Fruit fly (Drosophila melanogaster) whole organism, embryonic: ENCODE results near the gene ebd1.

ENCODE experiments used
- Bdp1 ChIP-seq: fragments of 200-800 bp; sonication (Bioruptor generic); optimal IDR thresholded peaks from 3 replicates; lab custom pipeline; 2016; ENCODE audit warnings: missing biosample characterization, missing genetic modification characterization
- Bteb2 ChIP-seq: fragments of 200-800 bp; sonication (Bioruptor generic); optimal IDR thresholded peaks from 2 replicates; lab custom pipeline; 2016; ENCODE audit warnings: missing biosample characterization, missing genetic modification characterization
- CG10147 ChIP-seq: fragments of 200-800 bp; sonication (Bioruptor generic); optimal IDR thresholded peaks from 2 replicates; lab custom pipeline; 2019; ENCODE audit warnings: missing biosample characterization, mild to moderate bottlenecking, missing genetic modification characterization, moderate library complexity
- CG10366 ChIP-seq: fragments of 200-800 bp; sonication (Bioruptor generic); IDR thresholded peaks from 2 replicates; pipeline ENCODE4 v1.3.6; 2022; ENCODE audit warnings: missing biosample characterization, missing genetic modification characterization
- CG10959 ChIP-seq: fragments of 200-800 bp; sonication (Bioruptor generic); IDR thresholded peaks from 2 replicates; pipeline ENCODE4 v1.3.6; 2022; ENCODE audit warnings: missing biosample characterization, missing genetic modification characterization
- CG11398 ChIP-seq: fragments of 200-800 bp; sonication (Bioruptor generic); optimal IDR thresholded peaks from 2 replicates; lab custom pipeline; 2016; ENCODE audit warnings: missing biosample characterization, missing genetic modification characterization
- CG12744 ChIP-seq: fragments of 200-800 bp; sonication (Bioruptor generic); optimal IDR thresholded peaks from 2 replicates; lab custom pipeline; 2016; ENCODE audit warnings: missing biosample characterization, missing genetic modification characterization
- CG12769 ChIP-seq: fragments of 200-800 bp; sonication (Bioruptor generic); optimal IDR thresholded peaks from 2 replicates; lab custom pipeline; 2019; ENCODE audit warnings: missing biosample characterization, mild to moderate bottlenecking, missing genetic modification characterization, moderate library complexity
- CG14441 ChIP-seq: fragments of 200-800 bp; sonication (Bioruptor generic); IDR thresholded peaks from 2 replicates; pipeline ENCODE4 v1.3.6; 2022; ENCODE audit warnings: missing biosample characterization, missing genetic modification characterization
- CG17186 ChIP-seq: fragments of 200-800 bp; sonication (Bioruptor generic); optimal IDR thresholded peaks from 3 replicates; lab custom pipeline; 2017; ENCODE audit warnings: missing biosample characterization, missing genetic modification reagents, missing genetic modification characterization
- CG17328 ChIP-seq: fragments of 200-800 bp; sonication (Bioruptor generic); IDR thresholded peaks from 2 replicates; pipeline ENCODE4 v1.3.6; 2022; ENCODE audit warnings: missing biosample characterization, missing genetic modification characterization
- CG1792 ChIP-seq: fragments of 200-800 bp; sonication (Bioruptor generic); optimal IDR thresholded peaks from 2 replicates; lab custom pipeline; 2016; ENCODE audit warnings: missing biosample characterization, missing genetic modification characterization
- CG2116 ChIP-seq: fragments of 200-800 bp; sonication (Bioruptor generic); optimal IDR thresholded peaks from 3 replicates; lab custom pipeline; 2018; ENCODE audit warnings: missing biosample characterization, mild to moderate bottlenecking, missing genetic modification characterization
- CG2875 ChIP-seq: fragments of 200-800 bp; sonication (Bioruptor generic); optimal IDR thresholded peaks from 2 replicates; lab custom pipeline; 2017; ENCODE audit warnings: missing biosample characterization, mild to moderate bottlenecking, missing genetic modification characterization, missing genetic modification reagents
- CG33557 ChIP-seq: fragments of 200-800 bp; sonication (Bioruptor generic); optimal IDR thresholded peaks from 2 replicates; lab custom pipeline; 2019; ENCODE audit warnings: missing biosample characterization, mild to moderate bottlenecking, missing genetic modification characterization, moderate library complexity
- CG3407 ChIP-seq: fragments of 200-800 bp; sonication (Bioruptor generic); optimal IDR thresholded peaks from 2 replicates; lab custom pipeline; 2018; ENCODE audit warnings: missing biosample characterization, mild to moderate bottlenecking, missing genetic modification characterization
- CG43689 ChIP-seq: fragments of 200-800 bp; sonication (Bioruptor generic); IDR thresholded peaks from 2 replicates; pipeline ENCODE4 v1.3.6; 2022; ENCODE audit warnings: missing biosample characterization, missing genetic modification characterization
- CG4617 ChIP-seq: fragments of 200-800 bp; sonication (Bioruptor generic); optimal IDR thresholded peaks from 3 replicates; lab custom pipeline; 2016; ENCODE audit warnings: missing biosample characterization, missing genetic modification characterization, borderline replicate concordance
- CG6854 ChIP-seq: fragments of 200-800 bp; sonication (Bioruptor generic); optimal IDR thresholded peaks from 3 replicates; lab custom pipeline; 2017; ENCODE audit warnings: missing biosample characterization, mild to moderate bottlenecking, missing genetic modification characterization
- CG8290 ChIP-seq, 3 experiments: fragments of 200-800 bp; sonication (Bioruptor generic); optimal IDR thresholded peaks; 2 replicates each; lab custom pipeline; 2016 to 2019; ENCODE audit warnings: missing biosample characterization in 3 of 3, missing genetic modification characterization in 3 of 3, mild to moderate bottlenecking in 2 of 3, moderate library complexity in 1 of 3
- CG9932 ChIP-seq: fragments of 200-800 bp; sonication (Bioruptor generic); IDR thresholded peaks from 2 replicates; pipeline ENCODE4 v1.3.6; 2022; ENCODE audit warnings: missing biosample characterization, missing genetic modification characterization
- CkIIα-i1 ChIP-seq: fragments of 200-800 bp; sonication (Bioruptor generic); IDR thresholded peaks from 2 replicates; pipeline ENCODE4 v1.3.6; 2022; ENCODE audit warnings: missing biosample characterization, missing genetic modification characterization
- D19B ChIP-seq: fragments of 200-800 bp; sonication (Bioruptor generic); optimal IDR thresholded peaks from 2 replicates; lab custom pipeline; 2017; ENCODE audit warnings: missing biosample characterization, mild to moderate bottlenecking, missing genetic modification characterization
- Dip2 ChIP-seq: fragments of 200-800 bp; sonication (Bioruptor generic); IDR thresholded peaks from 2 replicates; pipeline ENCODE4 v1.3.6; 2022; ENCODE audit warnings: missing biosample characterization, missing genetic modification characterization
- Dip3 ChIP-seq: fragments of 200-800 bp; sonication (Bioruptor generic); optimal IDR thresholded peaks from 3 replicates; lab custom pipeline; 2016; ENCODE audit warnings: missing biosample characterization, missing genetic modification characterization
- Dref ChIP-seq: fragments of 200-800 bp; sonication (Bioruptor generic); IDR thresholded peaks from 2 replicates; pipeline ENCODE4 v1.3.6; 2022; ENCODE audit warnings: missing biosample characterization, missing genetic modification characterization
- Drgx ChIP-seq: fragments of 200-800 bp; sonication (Bioruptor generic); IDR thresholded peaks from 2 replicates; pipeline ENCODE4 v1.3.6; 2022; ENCODE audit warnings: missing biosample characterization, missing genetic modification characterization
- E2f1 ChIP-seq: fragments of 200-800 bp; sonication (Bioruptor generic); IDR thresholded peaks from 2 replicates; pipeline ENCODE4 v1.3.6; 2022; ENCODE audit warnings: missing biosample characterization, missing genetic modification characterization
- H15 ChIP-seq: fragments of 200-800 bp; sonication (Bioruptor generic); IDR thresholded peaks from 3 replicates; pipeline ENCODE4 v1.3.6; 2022; ENCODE audit warnings: missing biosample characterization, missing genetic modification characterization
- Hmr ChIP-seq: fragments of 200-800 bp; sonication (Bioruptor generic); optimal IDR thresholded peaks from 3 replicates; lab custom pipeline; 2017; ENCODE audit warnings: mild to moderate bottlenecking, missing biosample characterization, missing genetic modification reagents, missing genetic modification characterization
- Kr ChIP-seq: fragments of 200-800 bp; sonication (Bioruptor generic); optimal IDR thresholded peaks from 2 replicates; lab custom pipeline; 2017; ENCODE audit warnings: missing biosample characterization, mild to moderate bottlenecking, missing genetic modification characterization
- Meics ChIP-seq: fragments of 200-800 bp; sonication (Bioruptor generic); optimal IDR thresholded peaks from 2 replicates; lab custom pipeline; 2017; ENCODE audit warnings: missing biosample characterization, mild to moderate bottlenecking, missing genetic modification characterization
- NC2β ChIP-seq: fragments of 200-800 bp; sonication (Bioruptor generic); optimal IDR thresholded peaks from 2 replicates; lab custom pipeline; 2016; ENCODE audit warnings: missing biosample characterization, missing genetic modification characterization
- Rfx ChIP-seq: fragments of 200-800 bp; sonication (Bioruptor generic); IDR thresholded peaks from 2 replicates; pipeline ENCODE4 v1.3.6; 2022; ENCODE audit warnings: missing biosample characterization, missing genetic modification characterization
- ara ChIP-seq: fragments of 200-800 bp; sonication (Bioruptor generic); IDR thresholded peaks from 2 replicates; pipeline ENCODE4 v1.3.6; 2022; ENCODE audit warnings: missing biosample characterization, missing genetic modification characterization
- corto ChIP-seq: fragments of 200-800 bp; sonication (Bioruptor generic); optimal IDR thresholded peaks from 2 replicates; lab custom pipeline; 2016; ENCODE audit warnings: missing biosample characterization, mild to moderate bottlenecking, missing genetic modification characterization, moderate library complexity
- dpn ChIP-seq, 2 experiments: fragments of 200-800 bp; sonication (Bioruptor generic); optimal IDR thresholded peaks; 3 replicates each; lab custom pipeline; 2016; ENCODE audit warnings: missing biosample characterization in 2 of 2, missing genetic modification characterization in 2 of 2
- exex ChIP-seq: fragments of 200-800 bp; sonication (Bioruptor generic); optimal IDR thresholded peaks from 4 replicates; lab custom pipeline; 2018; ENCODE audit warnings: missing biosample characterization, mild to moderate bottlenecking, missing genetic modification characterization, moderate library complexity
- fd64A ChIP-seq: fragments of 200-800 bp; sonication (Bioruptor generic); optimal IDR thresholded peaks from 3 replicates; lab custom pipeline; 2018; ENCODE audit warnings: missing biosample characterization, mild to moderate bottlenecking, missing genetic modification characterization
- gcm ChIP-seq: fragments of 200-800 bp; sonication (Bioruptor generic); optimal IDR thresholded peaks from 2 replicates; lab custom pipeline; 2019; ENCODE audit warnings: missing biosample characterization, mild to moderate bottlenecking, missing genetic modification characterization, moderate library complexity
- ham ChIP-seq: fragments of 200-800 bp; sonication (Bioruptor generic); IDR thresholded peaks from 2 replicates; pipeline ENCODE4 v1.3.6; 2022; ENCODE audit warnings: missing biosample characterization, missing genetic modification characterization
- hkb ChIP-seq, 2 experiments: fragments of 200-800 bp in 1 of 2; fragments of >200 bp in 1 of 2; sonication (Bioruptor generic) in 1 of 2; IDR thresholded peaks in 1 of 2; optimal IDR thresholded peaks in 1 of 2; 2 replicates each; pipeline versions ENCODE4 v1.3.6 to Lab custom; 2017 to 2022; ENCODE audit warnings: missing biosample characterization in 1 of 2, missing genetic modification characterization in 1 of 2
- lab ChIP-seq: fragments of 200-800 bp; sonication (Bioruptor generic); optimal IDR thresholded peaks from 3 replicates; lab custom pipeline; 2017; ENCODE audit warnings: missing biosample characterization, missing genetic modification characterization, mild to moderate bottlenecking, moderate library complexity, missing genetic modification reagents
- mld ChIP-seq: fragments of 200-800 bp; sonication (Bioruptor generic); IDR thresholded peaks from 3 replicates; pipeline ENCODE4 v1.3.6; 2022; ENCODE audit warnings: missing biosample characterization, missing genetic modification characterization; ENCODE audit not compliant: partially characterized antibody
- sd ChIP-seq: fragments of 200-800 bp; sonication (Bioruptor generic); optimal IDR thresholded peaks from 3 replicates; lab custom pipeline; 2018; ENCODE audit warnings: missing biosample characterization, mild to moderate bottlenecking, missing genetic modification characterization, moderate library complexity
- sim ChIP-seq: fragments of 200-800 bp; sonication (Bioruptor generic); IDR thresholded peaks from 2 replicates; pipeline ENCODE4 v1.3.6; 2022; ENCODE audit warnings: missing biosample characterization, missing genetic modification characterization
- sna ChIP-seq: fragments of 200-800 bp; sonication (Bioruptor generic); IDR thresholded peaks from 2 replicates; pipeline ENCODE4 v1.3.6; 2022; ENCODE audit warnings: missing biosample characterization, missing genetic modification characterization; ENCODE audit not compliant: partially characterized antibody
- sr ChIP-seq: fragments of 200-800 bp; sonication (Bioruptor generic); IDR thresholded peaks from 3 replicates; pipeline ENCODE4 v1.3.6; 2022; ENCODE audit warnings: missing biosample characterization, missing genetic modification characterization
- tio ChIP-seq: fragments of 200-800 bp; sonication (Bioruptor generic); optimal IDR thresholded peaks from 2 replicates; lab custom pipeline; 2017; ENCODE audit warnings: missing biosample characterization, missing genetic modification characterization, inconsistent platforms
- unpg ChIP-seq: fragments of 200-800 bp; sonication (Bioruptor generic); optimal IDR thresholded peaks from 3 replicates; lab custom pipeline; 2018; ENCODE audit warnings: missing biosample characterization, mild to moderate bottlenecking, missing genetic modification characterization, moderate library complexity
- zfh1 ChIP-seq: fragments of 200-800 bp; sonication (Bioruptor generic); IDR thresholded peaks from 3 replicates; pipeline ENCODE4 v1.3.6; 2022; ENCODE audit warnings: missing biosample characterization, missing genetic modification characterization

Gene ebd1

dm6 chr3L:638031-638414, 47.3 kb downstream of the ebd1 start (continued):
- TF ChIP-seq CG43689 (GFP tag; lab: Robert Waterston, UW), result no peak
- peak; percentile 93 for TF ChIP-seq CG12769 (tag; lab: Kevin White, UChicago)
- TF ChIP-seq ara (GFP tag; lab: Robert Waterston, UW), result no peak
- no peak for TF ChIP-seq CG33557 (GFP tag; lab: Kevin White, UChicago)
- TF ChIP-seq CG2116 (GFP tag; lab: Kevin White, UChicago), result no peak
- TF ChIP-seq Dip3, result no peak
- 0 out of 2 replicates have a peak, but pooled peaks have one; percentile 10 for TF ChIP-seq Rfx (GFP tag; lab: Robert Waterston, UW)
- no peak for TF ChIP-seq Bteb2
- no peak for TF ChIP-seq hkb (optimal IDR thresholded peaks at IDR 0.05; lab: Kevin White, UChicago)
- TF ChIP-seq hkb (GFP tag; IDR thresholded peaks at IDR 0.05; lab: Robert Waterston, UW), result no peak
- TF ChIP-seq CG3407 (GFP tag; lab: Kevin White, UChicago), result no peak
- no peak for TF ChIP-seq fd64A (GFP tag; lab: Kevin White, UChicago)
- TF ChIP-seq E2f1 (GFP tag; lab: Robert Waterston, UW), result no peak
- TF ChIP-seq corto (GFP tag; lab: Kevin White, UChicago), result no peak
- TF ChIP-seq CG9932, result no peak
- no peak for TF ChIP-seq ham (GFP tag; lab: Robert Waterston, UW)
- 0 out of 2 replicates have a peak, but pooled peaks have one; percentile 6 for TF ChIP-seq CG14441
- TF ChIP-seq CG10147 (GFP tag; lab: Kevin White, UChicago), result no peak
- peak; percentile 34 for TF ChIP-seq Hmr (GFP tag; lab: Kevin White, UChicago)
- TF ChIP-seq CG4617, result no peak
- no peak for TF ChIP-seq zfh1 (GFP tag; lab: Robert Waterston, UW)
- TF ChIP-seq exex (tag; lab: Kevin White, UChicago), result peak; percentile 50
- TF ChIP-seq Kr (GFP tag; lab: Kevin White, UChicago), result no peak
- peak; percentile 13 for TF ChIP-seq Meics (GFP tag; lab: Kevin White, UChicago)
- no peak for TF ChIP-seq sna (GFP tag; lab: Robert Waterston, UW)
- no peak for TF ChIP-seq Dip2
- no peak for TF ChIP-seq CG1792 (GFP tag; lab: Kevin White, UChicago)
- no peak for TF ChIP-seq CG12744 (GFP tag; lab: Kevin White, UChicago)
- no peak for TF ChIP-seq sr (GFP tag; lab: Robert Waterston, UW)
- TF ChIP-seq gcm (GFP tag; lab: Kevin White, UChicago), result no peak
- no peak for TF ChIP-seq tio (GFP tag; lab: Kevin White, UChicago)
- no peak for TF ChIP-seq mld (GFP tag; lab: Robert Waterston, UW)
- TF ChIP-seq sim (GFP tag; lab: Robert Waterston, UW), result no peak
- no peak for TF ChIP-seq CG10959 (GFP tag; lab: Robert Waterston, UW)
- TF ChIP-seq D19B (GFP tag; lab: Kevin White, UChicago), result no peak
- no peak for TF ChIP-seq CG10366 (GFP tag; lab: Robert Waterston, UW)
- no peak for TF ChIP-seq CG6854 (GFP tag; lab: Kevin White, UChicago)
- no peak for TF ChIP-seq CG8290 (GFP tag; optimal IDR thresholded peaks at IDR 0.05; lab: Kevin White, UChicago)
- peak in 1 of 2 experiments; percentile 38 for TF ChIP-seq CG8290 (tag; optimal IDR thresholded peaks at IDR 0.05; lab: Kevin White, UChicago)
- no peak for TF ChIP-seq unpg
- TF ChIP-seq dpn (GFP tag; optimal IDR thresholded peaks at IDR 0.05; lab: Kevin White, UChicago), result no peak
- TF ChIP-seq sd (tag; lab: Kevin White, UChicago), result peak; percentile 99
- no peak for TF ChIP-seq CG11398 (GFP tag; lab: Kevin White, UChicago)
- TF ChIP-seq CG17186 (GFP tag; lab: Kevin White, UChicago), result no peak
- no peak for TF ChIP-seq Drgx
- TF ChIP-seq NC2β (GFP tag; lab: Kevin White, UChicago), result no peak
- TF ChIP-seq CkIIα-i1 (GFP tag; lab: Robert Waterston, UW), result no peak
- TF ChIP-seq CG2875 (GFP tag; lab: Kevin White, UChicago), result no peak
- no peak for TF ChIP-seq Bdp1
- TF ChIP-seq H15 (GFP tag; lab: Robert Waterston, UW), result no peak
- no peak for TF ChIP-seq Dref (GFP tag; lab: Robert Waterston, UW)
- peak; percentile 13 for TF ChIP-seq lab (GFP tag; lab: Kevin White, UChicago)
- no peak for TF ChIP-seq CG17328 (GFP tag; lab: Robert Waterston, UW)
